Worm (Caenorhabditis elegans) whole organism, young adult: ENCODE measurements around the gene K11H3.5.

Source experiments
- B0035.1 ChIP-seq: sonication (generic microtip); optimal IDR thresholded peaks from 2 replicates; lab custom pipeline; 2016; ENCODE audit warnings: missing genetic modification characterization, mild to moderate bottlenecking, missing compliant biosample characterization, missing genotype, missing genetic modification reagents
- B0261.1 ChIP-seq: sonication (generic microtip); optimal IDR thresholded peaks from 2 replicates; lab custom pipeline; 2016; ENCODE audit warnings: mild to moderate bottlenecking, missing genetic modification characterization, moderate library complexity, missing compliant biosample characterization
- C17E4.6 ChIP-seq: fragments of 200-800 bp; sonication (Bioruptor generic); IDR thresholded peaks from 2 replicates; pipeline ENCODE4 v1.3.6; 2022; ENCODE audit warnings: missing genetic modification reagents, missing genetic modification characterization, missing compliant biosample characterization
- D2030.7 ChIP-seq: fragments of 200-800 bp; sonication (Bioruptor generic); IDR thresholded peaks from 2 replicates; pipeline ENCODE4 v1.3.6; 2022; ENCODE audit warnings: missing genetic modification reagents, missing genetic modification characterization, missing compliant biosample characterization
- F23B12.7 ChIP-seq: sonication (generic microtip); optimal IDR thresholded peaks from 2 replicates; lab custom pipeline; 2017; ENCODE audit warnings: missing genetic modification characterization, mild to moderate bottlenecking, missing compliant biosample characterization, antibody characterized with exemption, moderate library complexity; ENCODE audit not compliant: insufficient read depth
- F37B4.10 ChIP-seq: fragments of 200-800 bp; sonication (Bioruptor generic); IDR thresholded peaks from 2 replicates; pipeline ENCODE4 v1.3.6; 2022; ENCODE audit warnings: missing genetic modification characterization, missing compliant biosample characterization
- F49E8.2 ChIP-seq: sonication (generic microtip); optimal IDR thresholded peaks from 3 replicates; lab custom pipeline; 2017; ENCODE audit warnings: missing genetic modification characterization, mild to moderate bottlenecking, missing compliant biosample characterization, antibody characterized with exemption, moderate library complexity; ENCODE audit not compliant: insufficient read depth
- F55B11.4 ChIP-seq: sonication (generic microtip); optimal IDR thresholded peaks from 2 replicates; lab custom pipeline; 2016; ENCODE audit warnings: missing compliant biosample characterization, missing genetic modification characterization, borderline replicate concordance; ENCODE audit not compliant: insufficient read depth
- K11D2.4 ChIP-seq: fragments of 200-800 bp; sonication (Bioruptor generic); IDR thresholded peaks from 2 replicates; pipeline ENCODE4 v1.3.6; 2022; ENCODE audit warnings: missing genetic modification reagents, missing genetic modification characterization, missing compliant biosample characterization
- Y53F4B.3 ChIP-seq: fragments of 200-800 bp; sonication (Bioruptor generic); IDR thresholded peaks from 2 replicates; pipeline ENCODE4 v1.3.6; 2022; ENCODE audit warnings: missing genetic modification reagents, missing genetic modification characterization, missing compliant biosample characterization
- Y53G8AR.9 ChIP-seq: fragments of 200-800 bp; sonication (Bioruptor generic); conservative IDR thresholded peaks from 2 replicates; pipeline ENCODE4 v1.3.6; 2022; ENCODE audit warnings: missing genetic modification reagents, missing genetic modification characterization, missing compliant biosample characterization
- akir-1 ChIP-seq: fragments of 200-800 bp; sonication (Bioruptor generic); optimal IDR thresholded peaks from 2 replicates; lab custom pipeline; 2018; ENCODE audit warnings: mild to moderate bottlenecking, missing genetic modification characterization, moderate library complexity, missing compliant biosample characterization
- ama-1 ChIP-seq, 3 experiments: fragments of 150-350 bp in 1 of 3; sonication (generic microtip) in 2 of 3; optimal IDR thresholded peaks; 2 replicates each; lab custom pipeline; 2014 to 2018; ENCODE audit warnings: missing biosample characterization in 2 of 3, missing genetic modification characterization in 2 of 3, missing genetic modification reagents in 2 of 3
- atf-7 ChIP-seq: sonication (generic microtip); optimal IDR thresholded peaks from 2 replicates; lab custom pipeline; 2017; ENCODE audit warnings: mild to moderate bottlenecking, missing genetic modification characterization, missing compliant biosample characterization
- bed-1 ChIP-seq: fragments of 200-800 bp; sonication (Bioruptor generic); IDR thresholded peaks from 2 replicates; pipeline ENCODE4 v1.3.6; 2022; ENCODE audit warnings: missing genetic modification reagents, missing genetic modification characterization, missing compliant biosample characterization
- cebp-1 ChIP-seq, 2 experiments: fragments of 200-800 bp in 1 of 2; sonication (Bioruptor generic) in 1 of 2; sonication (generic microtip) in 1 of 2; IDR thresholded peaks in 1 of 2; optimal IDR thresholded peaks in 1 of 2; 2 replicates each; pipeline versions ENCODE4 v1.3.6 to Lab custom; 2017 to 2022; ENCODE audit warnings: missing compliant biosample characterization in 2 of 2, missing genetic modification characterization in 2 of 2, mild to moderate bottlenecking in 1 of 2, missing genetic modification reagents in 1 of 2, moderate library complexity in 1 of 2
- ceh-91 ChIP-seq: fragments of 200-800 bp; sonication (Bioruptor generic); IDR thresholded peaks from 2 replicates; pipeline ENCODE4 v1.3.6; 2022; ENCODE audit warnings: missing genetic modification reagents, missing genetic modification characterization, missing compliant biosample characterization
- chd-7 ChIP-seq: sonication (generic microtip); optimal IDR thresholded peaks from 2 replicates; lab custom pipeline; 2016; ENCODE audit warnings: mild to moderate bottlenecking, missing genetic modification characterization, moderate library complexity, missing compliant biosample characterization
- die-1 ChIP-seq: sonication (generic microtip); optimal IDR thresholded peaks from 2 replicates; lab custom pipeline; 2016; ENCODE audit warnings: missing genotype, mild to moderate bottlenecking, missing genetic modification characterization, missing compliant biosample characterization
- gei-17 ChIP-seq: fragments of 200-800 bp; sonication (Bioruptor generic); optimal IDR thresholded peaks from 2 replicates; lab custom pipeline; 2018; ENCODE audit warnings: mild to moderate bottlenecking, missing genetic modification characterization, missing compliant biosample characterization
- hlh-12 ChIP-seq: sonication (generic microtip); optimal IDR thresholded peaks from 2 replicates; lab custom pipeline; 2016; ENCODE audit warnings: missing genetic modification characterization, missing compliant biosample characterization
- hlh-26 ChIP-seq: fragments of 200-800 bp; sonication (Bioruptor generic); conservative IDR thresholded peaks from 2 replicates; pipeline ENCODE4 v1.3.6; 2022; ENCODE audit warnings: missing genetic modification reagents, missing genetic modification characterization, missing compliant biosample characterization
- lin-40 ChIP-seq: sonication (generic microtip); optimal IDR thresholded peaks from 2 replicates; lab custom pipeline; 2016; ENCODE audit warnings: missing genetic modification characterization, mild to moderate bottlenecking, missing compliant biosample characterization, missing genotype, missing genetic modification reagents
- lin-54 ChIP-seq: fragments of 200-800 bp; sonication (Bioruptor generic); optimal IDR thresholded peaks from 2 replicates; lab custom pipeline; 2018; ENCODE audit warnings: mild to moderate bottlenecking, missing genetic modification characterization, missing compliant biosample characterization
- lsl-1 ChIP-seq: fragments of 200-800 bp; sonication (Bioruptor generic); optimal IDR thresholded peaks from 2 replicates; lab custom pipeline; 2018; ENCODE audit warnings: mild to moderate bottlenecking, missing genetic modification characterization, moderate library complexity, missing compliant biosample characterization
- lsy-27 ChIP-seq: sonication (generic microtip); optimal IDR thresholded peaks from 2 replicates; lab custom pipeline; 2017; ENCODE audit warnings: missing genetic modification characterization, mild to moderate bottlenecking, missing compliant biosample characterization, antibody characterized with exemption, missing genotype, borderline replicate concordance; ENCODE audit not compliant: insufficient read depth
- madf-10 ChIP-seq: sonication (generic microtip); optimal IDR thresholded peaks from 2 replicates; lab custom pipeline; 2016; ENCODE audit warnings: mild to moderate bottlenecking, missing genetic modification characterization, missing compliant biosample characterization
- madf-6 ChIP-seq: fragments of 200-800 bp; sonication (Bioruptor generic); IDR thresholded peaks from 2 replicates; pipeline ENCODE4 v1.3.6; 2022; ENCODE audit warnings: missing genetic modification reagents, missing genetic modification characterization, missing compliant biosample characterization
- madf-8 ChIP-seq: fragments of 200-800 bp; sonication (Bioruptor generic); conservative IDR thresholded peaks from 2 replicates; pipeline ENCODE4 v1.3.6; 2022; ENCODE audit warnings: missing genetic modification reagents, missing genetic modification characterization, missing compliant biosample characterization
- nfyb-1 ChIP-seq: fragments of 200-800 bp; sonication (Bioruptor generic); IDR thresholded peaks from 2 replicates; pipeline ENCODE4 v1.3.6; 2022; ENCODE audit warnings: missing genetic modification reagents, missing genetic modification characterization, missing compliant biosample characterization
- nhr-80 ChIP-seq: sonication (generic microtip); optimal IDR thresholded peaks from 2 replicates; lab custom pipeline; 2016; ENCODE audit warnings: missing genetic modification characterization, missing compliant biosample characterization
- nhr-90 ChIP-seq: sonication (generic microtip); optimal IDR thresholded peaks from 2 replicates; lab custom pipeline; 2016; ENCODE audit warnings: missing genotype, mild to moderate bottlenecking, missing genetic modification characterization, missing compliant biosample characterization
- rcor-1 ChIP-seq: fragments of 200-800 bp; sonication (Bioruptor generic); IDR thresholded peaks from 2 replicates; pipeline ENCODE4 v1.3.6; 2022; ENCODE audit warnings: missing genetic modification reagents, missing genetic modification characterization, missing compliant biosample characterization
- rec-8 ChIP-seq, 2 experiments: sonication (generic microtip); optimal IDR thresholded peaks; 2 replicates each; lab custom pipeline; 2016; ENCODE audit warnings: mild to moderate bottlenecking in 2 of 2, missing genetic modification characterization in 2 of 2, missing genetic modification reagents in 2 of 2, missing genotype in 2 of 2, missing biosample characterization in 1 of 2, missing compliant biosample characterization in 1 of 2, moderate library complexity in 1 of 2
- sdz-38 ChIP-seq: sonication (generic microtip); optimal IDR thresholded peaks from 2 replicates; lab custom pipeline; 2016; ENCODE audit warnings: missing genotype, missing genetic modification characterization, missing compliant biosample characterization
- snpc-3.4 ChIP-seq: sonication (generic microtip); optimal IDR thresholded peaks from 2 replicates; lab custom pipeline; 2017; ENCODE audit warnings: missing genetic modification characterization, mild to moderate bottlenecking, missing compliant biosample characterization, antibody characterized with exemption, moderate library complexity, missing genotype, missing genetic modification reagents
- snpc-4 ChIP-seq, 5 experiments: fragments of 150-350 bp in 1 of 5; sonication (generic microtip) in 4 of 5; optimal IDR thresholded peaks; 2 replicates each; lab custom pipeline; 2014 to 2018; ENCODE audit warnings: missing genetic modification characterization in 5 of 5, missing biosample characterization in 3 of 5, antibody characterized with exemption in 2 of 5, mild to moderate bottlenecking in 2 of 5, missing compliant biosample characterization in 2 of 5, missing genotype in 2 of 5, moderate library complexity in 2 of 5, missing genetic modification reagents in 1 of 5
- tbp1 ChIP-seq: fragments of 200-800 bp; sonication (Bioruptor generic); optimal IDR thresholded peaks from 2 replicates; lab custom pipeline; 2018; ENCODE audit warnings: mild to moderate bottlenecking, missing genetic modification characterization, missing compliant biosample characterization
- unc-62 ChIP-seq: fragments of 150-350 bp; optimal IDR thresholded peaks from 2 replicates; lab custom pipeline; 2014; ENCODE audit warnings: missing biosample characterization, missing genetic modification reagents, missing genetic modification characterization
- ztf-26 ChIP-seq: sonication (generic microtip); optimal IDR thresholded peaks from 2 replicates; lab custom pipeline; 2017; ENCODE audit warnings: missing genetic modification characterization, missing compliant biosample characterization
- ztf-3 ChIP-seq: fragments of 200-800 bp; sonication (Bioruptor generic); optimal IDR thresholded peaks from 2 replicates; lab custom pipeline; 2018; ENCODE audit warnings: mild to moderate bottlenecking, missing genetic modification characterization, missing compliant biosample characterization

K11H3.5 gene

ce11 chrIII:9826005-9826404, 17.6 kb upstream of the K11H3.5 start (continued):
- TF ChIP-seq cebp-1 (GFP tag; IDR thresholded peaks at IDR 0.05; lab: Robert Waterston, UW) (peak; percentile 66), cebp-1 (tag; optimal IDR thresholded peaks at IDR 0.05; lab: Kevin White, UChicago) (peak; percentile 61), snpc-4 (GFP tag; optimal IDR thresholded peaks at IDR 0.05; lab: Kevin White, UChicago) (peak; percentile 11), snpc-4 (tag; optimal IDR thresholded peaks at IDR 0.05; lab: Kevin White, UChicago) (peak in 1 of 4 experiments; percentile 41), Y53G8AR.9 (GFP tag; lab: Robert Waterston, UW) (peak; percentile 66), lin-40 (tag; lab: Kevin White, UChicago) (peak; percentile 39), ztf-26 (tag; lab: Kevin White, UChicago) (no peak), madf-6 (GFP tag; lab: Robert Waterston, UW) (0 out of 2 replicates have a peak, but pooled peaks have one; percentile 8), nhr-80 (tag; lab: Kevin White, UChicago) (peak; percentile 11), gei-17 (GFP tag; lab: Kevin White, UChicago) (no peak), Y53F4B.3 (GFP tag; lab: Robert Waterston, UW) (no peak), ama-1 (optimal IDR thresholded peaks at IDR 0.05; lab: Kevin White, UChicago) (peak; percentile 79), ama-1 (GFP tag; optimal IDR thresholded peaks at IDR 0.05; lab: Kevin White, UChicago) (no peak), K11D2.4 (GFP tag; lab: Robert Waterston, UW) (peak; percentile 67; the same call in 1 of the 2 replicates)

ce11 chrIII:9827163-9827951, 16.2 kb upstream of the K11H3.5 start, which contains the start of the genes ZK632.10 and ZK632.11:
Gene ZK632.10 (minus strand): TSS chrIII:9827722.
Gene ZK632.11 (plus strand): TSS chrIII:9827915.
- TF ChIP-seq lin-54 (GFP tag; lab: Kevin White, UChicago) (peak; percentile 31), ceh-91 (peak; percentile 53), lsl-1 (GFP tag; lab: Kevin White, UChicago) (peak; percentile 83), F37B4.10 (no peak), D2030.7 (peak; percentile 33; the same call in 1 of the 2 replicates), K11D2.4 (GFP tag; lab: Robert Waterston, UW) (no peak), lin-40 (tag; lab: Kevin White, UChicago) (no peak), C17E4.6 (GFP tag; lab: Robert Waterston, UW) (no peak), F23B12.7 (tag; lab: Kevin White, UChicago) (peak; percentile 73), B0261.1 (no peak), hlh-26 (GFP tag; lab: Robert Waterston, UW) (no peak), chd-7 (tag; lab: Kevin White, UChicago) (no peak), madf-10 (tag; lab: Kevin White, UChicago) (no peak), madf-8 (GFP tag; lab: Robert Waterston, UW) (no peak), akir-1 (no peak), nfyb-1 (peak; percentile 49; the same call in 1 of the 2 replicates), die-1 (no peak), hlh-12 (tag; lab: Kevin White, UChicago) (no peak), nhr-90 (tag; lab: Kevin White, UChicago) (no peak), unc-62 (GFP tag; lab: Kevin White, UChicago) (no peak), Y53G8AR.9 (GFP tag; lab: Robert Waterston, UW) (peak; percentile 39; the same call in 1 of the 2 replicates), ztf-3 (no peak), atf-7 (tag; lab: Kevin White, UChicago) (no peak), snpc-3.4 (tag; lab: Kevin White, UChicago) (no peak), F49E8.2 (tag; lab: Kevin White, UChicago) (peak; percentile 8), bed-1 (GFP tag; lab: Robert Waterston, UW) (no peak), lsy-27 (tag; lab: Kevin White, UChicago) (no peak), F55B11.4 (tag; lab: Kevin White, UChicago) (no peak), rec-8 (tag; optimal IDR thresholded peaks at IDR 0.05; lab: Kevin White, UChicago) (no peak), sdz-38 (tag; lab: Kevin White, UChicago) (no peak), ama-1 (optimal IDR thresholded peaks at IDR 0.05; lab: Kevin White, UChicago) (no peak), ama-1 (GFP tag; optimal IDR thresholded peaks at IDR 0.05; lab: Kevin White, UChicago) (no peak), B0035.1 (no peak), tbp1 (GFP tag; lab: Kevin White, UChicago) (no peak), rcor-1 (GFP tag; lab: Robert Waterston, UW) (peak; percentile 50; the same call in 1 of the 2 replicates)
